Fruit fly (Drosophila melanogaster) whole organism, pupa: ENCODE results near the gene Six4.

Source experiments
- CG10348 ChIP-seq: fragments of 200-800 bp; sonication (Bioruptor generic); IDR thresholded peaks from 2 replicates; pipeline ENCODE4 v1.3.6; 2022; ENCODE audit warnings: missing biosample characterization, missing genetic modification characterization
- CG32121 ChIP-seq: fragments of 200-800 bp; sonication (Bioruptor generic); IDR thresholded peaks from 2 replicates; pipeline ENCODE4 v1.3.6; 2022; ENCODE audit warnings: missing biosample characterization, missing genetic modification characterization
- CG34367 ChIP-seq: fragments of 200-800 bp; sonication (Bioruptor generic); optimal IDR thresholded peaks from 2 replicates; lab custom pipeline; 2018; ENCODE audit warnings: missing biosample characterization, mild to moderate bottlenecking, missing genetic modification characterization
- EcR ChIP-seq: fragments of 200-800 bp; sonication (Bioruptor generic); optimal IDR thresholded peaks from 3 replicates; lab custom pipeline; 2019; ENCODE audit warnings: missing biosample characterization, missing genetic modification characterization, mild to moderate bottlenecking, moderate library complexity, missing genetic modification reagents
- Pif1B ChIP-seq: fragments of 200-800 bp; sonication (Bioruptor generic); optimal IDR thresholded peaks from 3 replicates; lab custom pipeline; 2016; ENCODE audit warnings: missing biosample characterization, missing genetic modification characterization
- Snoo ChIP-seq: fragments of 200-800 bp; sonication (Bioruptor generic); optimal IDR thresholded peaks from 3 replicates; lab custom pipeline; 2017; ENCODE audit warnings: missing biosample characterization, mild to moderate bottlenecking, missing genetic modification characterization, inconsistent platforms

DNA sequence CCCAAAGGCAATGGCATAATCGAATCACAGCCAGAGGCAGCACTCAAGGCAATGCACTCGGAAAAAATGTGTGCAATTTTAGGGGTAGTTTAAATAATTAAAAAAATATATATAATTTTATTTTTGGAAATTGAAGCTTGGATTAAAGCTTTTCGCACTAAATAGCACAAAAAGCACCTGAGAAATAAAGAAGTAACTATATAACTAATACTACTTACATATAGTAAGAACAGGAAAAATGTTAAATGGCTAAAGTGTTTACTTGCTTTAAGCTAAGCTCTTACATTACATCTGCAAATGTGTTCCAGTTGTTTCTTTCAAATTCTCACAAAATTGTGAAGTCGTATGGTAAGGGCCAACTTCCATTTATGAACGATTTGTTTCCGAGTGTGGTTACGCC, 53.2 kb downstream of the Six4 start, which contains the start of gene Gr77a:
- TF ChIP-seq CG32121 (GFP tag; lab: Robert Waterston, UW) (no peak), Pif1B (GFP tag; lab: Kevin White, UChicago) (peak; percentile 38), CG10348 (no peak), EcR (GFP tag; lab: Kevin White, UChicago) (no peak), Snoo (tag; lab: Kevin White, UChicago) (no peak), CG34367 (tag; lab: Kevin White, UChicago) (peak; percentile 1)
